Fruit fly (Drosophila melanogaster) whole organism, embryonic: ENCODE data around the gene CG7011.

Experiments
- B-H2 ChIP-seq: fragments of 200-800 bp; sonication (Bioruptor generic); optimal IDR thresholded peaks from 2 replicates; lab custom pipeline; 2018; ENCODE audit warnings: missing biosample characterization, mild to moderate bottlenecking, missing genetic modification characterization
- CG10274 ChIP-seq: fragments of 200-800 bp; sonication (Bioruptor generic); optimal IDR thresholded peaks from 3 replicates; lab custom pipeline; 2017; ENCODE audit warnings: missing biosample characterization, mild to moderate bottlenecking, missing genetic modification characterization
- CG10654 ChIP-seq: fragments of 200-800 bp; sonication (Bioruptor generic); optimal IDR thresholded peaks from 2 replicates; lab custom pipeline; 2016; ENCODE audit warnings: missing biosample characterization, missing genetic modification characterization
- CG11560 ChIP-seq: fragments of 200-800 bp; sonication (Bioruptor generic); IDR thresholded peaks from 3 replicates; pipeline ENCODE4 v1.3.6; 2022; ENCODE audit warnings: missing biosample characterization, missing genetic modification characterization
- CG12219 ChIP-seq: fragments of 200-800 bp; sonication (Bioruptor generic); optimal IDR thresholded peaks from 3 replicates; lab custom pipeline; 2018; ENCODE audit warnings: missing biosample characterization, mild to moderate bottlenecking, missing genetic modification characterization
- CG15011 ChIP-seq: fragments of 200-800 bp; sonication (Bioruptor generic); optimal IDR thresholded peaks from 3 replicates; lab custom pipeline; 2018; ENCODE audit warnings: missing biosample characterization, mild to moderate bottlenecking, missing genetic modification characterization
- CG16863 ChIP-seq: fragments of 200-800 bp; sonication (Bioruptor generic); optimal IDR thresholded peaks from 3 replicates; lab custom pipeline; 2016; ENCODE audit warnings: missing biosample characterization, missing genetic modification characterization
- CG17186 ChIP-seq: fragments of 200-800 bp; sonication (Bioruptor generic); optimal IDR thresholded peaks from 3 replicates; lab custom pipeline; 2017; ENCODE audit warnings: missing biosample characterization, missing genetic modification reagents, missing genetic modification characterization
- CG2889 ChIP-seq: fragments of 200-800 bp; sonication (Bioruptor generic); IDR thresholded peaks from 3 replicates; pipeline ENCODE4 v1.3.6; 2022; ENCODE audit warnings: missing biosample characterization, missing genetic modification characterization
- CG31441 ChIP-seq: fragments of 200-800 bp; sonication (Bioruptor generic); IDR thresholded peaks from 2 replicates; pipeline ENCODE4 v1.3.6; 2022; ENCODE audit warnings: missing biosample characterization, missing genetic modification characterization
- CG32772 ChIP-seq: fragments of 200-800 bp; sonication (Bioruptor generic); IDR thresholded peaks from 2 replicates; pipeline ENCODE4 v1.3.6; 2022; ENCODE audit warnings: missing biosample characterization, missing genetic modification characterization
- CG3838 ChIP-seq: fragments of 200-800 bp; sonication (Bioruptor generic); optimal IDR thresholded peaks from 3 replicates; lab custom pipeline; 2016; ENCODE audit warnings: missing biosample characterization, missing genetic modification characterization
- CG3847 ChIP-seq: fragments of 200-800 bp; sonication (Bioruptor generic); IDR thresholded peaks from 2 replicates; pipeline ENCODE4 v1.3.6; 2022; ENCODE audit warnings: missing biosample characterization, missing genetic modification characterization
- CG3995 ChIP-seq: fragments of 200-800 bp; sonication (Bioruptor generic); optimal IDR thresholded peaks from 3 replicates; lab custom pipeline; 2016; ENCODE audit warnings: missing biosample characterization, missing genetic modification characterization
- CG4282 ChIP-seq: fragments of 200-800 bp; sonication (Bioruptor generic); optimal IDR thresholded peaks from 2 replicates; lab custom pipeline; 2016; ENCODE audit warnings: missing biosample characterization, missing genetic modification characterization
- CG4360 ChIP-seq: fragments of 200-800 bp; sonication (Bioruptor generic); IDR thresholded peaks from 2 replicates; pipeline ENCODE4 v1.3.6; 2022; ENCODE audit warnings: missing biosample characterization, missing genetic modification characterization
- CG6654 ChIP-seq: fragments of 200-800 bp; sonication (Bioruptor generic); optimal IDR thresholded peaks from 2 replicates; lab custom pipeline; 2017; ENCODE audit warnings: missing biosample characterization, mild to moderate bottlenecking, missing genetic modification characterization
- CG7271 ChIP-seq: fragments of 200-800 bp; sonication (Bioruptor generic); optimal IDR thresholded peaks from 2 replicates; lab custom pipeline; 2018; ENCODE audit warnings: missing biosample characterization, mild to moderate bottlenecking, missing genetic modification characterization, moderate library complexity
- CG7556 ChIP-seq: fragments of 200-800 bp; sonication (Bioruptor generic); optimal IDR thresholded peaks from 2 replicates; lab custom pipeline; 2017; ENCODE audit warnings: missing biosample characterization, mild to moderate bottlenecking, missing genetic modification characterization
- CG8388 ChIP-seq: fragments of 200-800 bp; sonication (Bioruptor generic); optimal IDR thresholded peaks from 2 replicates; lab custom pipeline; 2019; ENCODE audit warnings: missing biosample characterization, mild to moderate bottlenecking, missing genetic modification characterization, moderate library complexity
- CG9727 ChIP-seq: fragments of 200-800 bp; sonication (Bioruptor generic); optimal IDR thresholded peaks from 3 replicates; lab custom pipeline; 2017; ENCODE audit warnings: missing biosample characterization, mild to moderate bottlenecking, missing genetic modification characterization
- Chrac-16 ChIP-seq: fragments of 200-800 bp; sonication (Bioruptor generic); optimal IDR thresholded peaks from 3 replicates; lab custom pipeline; 2016; ENCODE audit warnings: missing biosample characterization, missing genetic modification characterization
- D ChIP-seq, 2 experiments: fragments of 200-800 bp in 1 of 2; fragments of >200 bp in 1 of 2; sonication (Bioruptor generic) in 1 of 2; optimal IDR thresholded peaks; 2 replicates in 1 of 2; 3 replicates in 1 of 2; lab custom pipeline; 2017; ENCODE audit warnings: mild to moderate bottlenecking in 1 of 2, missing biosample characterization in 1 of 2, missing genetic modification characterization in 1 of 2, missing genetic modification reagents in 1 of 2
- Dll ChIP-seq: fragments of 200-800 bp; sonication (Bioruptor generic); IDR thresholded peaks from 4 replicates; pipeline ENCODE4 v1.3.6; 2022; ENCODE audit warnings: missing biosample characterization, missing genetic modification characterization; ENCODE audit not compliant: partially characterized antibody
- H15 ChIP-seq: fragments of 200-800 bp; sonication (Bioruptor generic); IDR thresholded peaks from 3 replicates; pipeline ENCODE4 v1.3.6; 2022; ENCODE audit warnings: missing biosample characterization, missing genetic modification characterization
- H2.0 ChIP-seq: fragments of 200-800 bp; sonication (Bioruptor generic); IDR thresholded peaks from 2 replicates; pipeline ENCODE4 v1.3.6; 2022; ENCODE audit warnings: missing biosample characterization, missing genetic modification characterization
- Jarid2 ChIP-seq: fragments of 200-800 bp; sonication (Bioruptor generic); optimal IDR thresholded peaks from 3 replicates; lab custom pipeline; 2017; ENCODE audit warnings: mild to moderate bottlenecking, missing biosample characterization, missing genetic modification reagents, missing genetic modification characterization
- Max ChIP-seq: fragments of 200-800 bp; sonication (Bioruptor generic); optimal IDR thresholded peaks from 2 replicates; lab custom pipeline; 2016; ENCODE audit warnings: missing biosample characterization, mild to moderate bottlenecking, missing genetic modification characterization
- Meics ChIP-seq: fragments of 200-800 bp; sonication (Bioruptor generic); optimal IDR thresholded peaks from 2 replicates; lab custom pipeline; 2017; ENCODE audit warnings: missing biosample characterization, mild to moderate bottlenecking, missing genetic modification characterization
- Mrtf ChIP-seq: fragments of 200-800 bp; sonication (Bioruptor generic); IDR thresholded peaks from 3 replicates; pipeline ENCODE4 v1.3.6; 2022; ENCODE audit warnings: missing biosample characterization, missing genetic modification characterization
- NC2α ChIP-seq: fragments of 200-800 bp; sonication (Bioruptor generic); optimal IDR thresholded peaks from 2 replicates; lab custom pipeline; 2016; ENCODE audit warnings: missing biosample characterization, missing genetic modification characterization
- Nf-YB ChIP-seq: fragments of 200-800 bp; sonication (Bioruptor generic); optimal IDR thresholded peaks from 3 replicates; lab custom pipeline; 2019; ENCODE audit warnings: missing biosample characterization, mild to moderate bottlenecking, missing genetic modification characterization, moderate library complexity
- Poxn ChIP-seq: fragments of 200-800 bp; sonication (Bioruptor generic); IDR thresholded peaks from 2 replicates; pipeline ENCODE4 v1.3.6; 2022; ENCODE audit warnings: missing biosample characterization, missing genetic modification characterization
- Usf ChIP-seq: fragments of 200-800 bp; sonication (Bioruptor generic); optimal IDR thresholded peaks from 2 replicates; lab custom pipeline; 2017; ENCODE audit warnings: missing genotype, missing biosample characterization, missing genetic modification characterization
- bcd ChIP-seq: fragments of 200-800 bp; sonication (Bioruptor generic); optimal IDR thresholded peaks from 2 replicates; lab custom pipeline; 2017; ENCODE audit warnings: missing biosample characterization, mild to moderate bottlenecking, missing genetic modification characterization
- bowl ChIP-seq: fragments of 200-800 bp; sonication (Bioruptor generic); IDR thresholded peaks from 2 replicates; pipeline ENCODE4 v1.3.6; 2022; ENCODE audit warnings: missing biosample characterization, missing genetic modification characterization
- cad ChIP-seq: fragments of >200 bp; optimal IDR thresholded peaks from 2 replicates; lab custom pipeline; 2017; ENCODE audit warnings: missing biosample characterization, missing genetic modification characterization
- ci ChIP-seq: fragments of 200-800 bp; sonication (Bioruptor generic); IDR thresholded peaks from 3 replicates; pipeline ENCODE4 v1.3.6; 2022; ENCODE audit warnings: missing biosample characterization, missing genetic modification characterization
- dimm ChIP-seq: fragments of 200-800 bp; sonication (Bioruptor generic); IDR thresholded peaks from 2 replicates; pipeline ENCODE4 v1.3.6; 2022; ENCODE audit warnings: missing biosample characterization, missing genetic modification characterization
- dysf ChIP-seq: fragments of 200-800 bp; sonication (Bioruptor generic); IDR thresholded peaks from 3 replicates; pipeline ENCODE4 v1.3.6; 2022; ENCODE audit warnings: missing biosample characterization, missing genetic modification characterization
- esg ChIP-seq: fragments of 200-800 bp; sonication (Bioruptor generic); conservative IDR thresholded peaks from 2 replicates; pipeline ENCODE4 v1.3.6; 2022; ENCODE audit warnings: missing biosample characterization, missing genetic modification characterization
- hkb ChIP-seq, 2 experiments: fragments of 200-800 bp in 1 of 2; fragments of >200 bp in 1 of 2; sonication (Bioruptor generic) in 1 of 2; IDR thresholded peaks in 1 of 2; optimal IDR thresholded peaks in 1 of 2; 2 replicates each; pipeline versions ENCODE4 v1.3.6 to Lab custom; 2017 to 2022; ENCODE audit warnings: missing biosample characterization in 1 of 2, missing genetic modification characterization in 1 of 2
- kah ChIP-seq: fragments of 200-800 bp; sonication (Bioruptor generic); optimal IDR thresholded peaks from 2 replicates; lab custom pipeline; 2018; ENCODE audit warnings: missing biosample characterization, mild to moderate bottlenecking, missing genetic modification characterization
- repo ChIP-seq: fragments of 200-800 bp; sonication (Bioruptor generic); optimal IDR thresholded peaks from 2 replicates; lab custom pipeline; 2016; ENCODE audit warnings: missing biosample characterization, missing genetic modification characterization
- salm ChIP-seq: fragments of 200-800 bp; sonication (Bioruptor generic); optimal IDR thresholded peaks from 2 replicates; lab custom pipeline; 2018; ENCODE audit warnings: missing biosample characterization, mild to moderate bottlenecking, missing genetic modification characterization
- so ChIP-seq: fragments of 200-800 bp; sonication (Bioruptor generic); IDR thresholded peaks from 3 replicates; pipeline ENCODE4 v1.3.6; 2022; ENCODE audit warnings: missing biosample characterization, missing genetic modification characterization
- stwl ChIP-seq: fragments of 200-800 bp; sonication (Bioruptor generic); optimal IDR thresholded peaks from 3 replicates; lab custom pipeline; 2018; ENCODE audit warnings: missing biosample characterization, mild to moderate bottlenecking, missing genetic modification characterization, moderate library complexity
- zf30C ChIP-seq: fragments of 200-800 bp; sonication (Bioruptor generic); optimal IDR thresholded peaks from 3 replicates; lab custom pipeline; 2018; ENCODE audit warnings: missing biosample characterization, mild to moderate bottlenecking, missing genetic modification characterization

Gene CG7011

DNA sequence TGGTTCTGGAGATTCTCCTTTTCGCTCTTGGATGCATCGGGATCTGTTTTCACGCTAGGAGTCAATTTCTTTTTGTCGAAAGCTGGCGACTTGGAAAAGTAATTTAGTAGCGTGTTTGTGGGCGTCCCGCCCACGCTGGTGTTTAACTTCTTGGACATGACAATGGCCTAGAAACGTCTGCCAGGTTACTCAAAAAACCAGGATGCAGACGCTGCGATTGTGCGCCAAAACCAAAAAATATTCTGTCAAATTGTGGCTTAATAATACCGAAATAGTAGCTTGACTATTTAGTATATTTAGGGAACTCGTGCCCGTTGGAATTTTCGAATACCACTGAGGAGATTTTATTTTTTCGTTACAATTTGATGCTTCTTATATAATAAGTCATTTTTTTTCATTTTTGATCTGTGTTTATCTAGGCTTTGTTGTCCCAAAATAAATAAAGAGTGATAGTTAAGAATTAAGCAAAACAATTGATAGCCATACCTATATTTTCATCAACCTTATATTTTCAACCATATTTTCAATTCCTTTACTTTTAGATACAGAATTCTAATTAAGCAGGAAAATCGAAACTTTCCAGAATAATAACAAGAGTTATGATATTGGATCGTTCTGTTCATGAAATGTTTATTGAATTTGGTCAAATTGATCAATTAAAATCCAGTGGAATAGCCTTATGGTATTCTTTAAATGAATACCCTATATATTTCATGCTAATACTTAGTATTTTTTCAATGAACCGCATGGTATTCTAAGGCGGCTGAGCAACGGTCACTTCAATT lies 4.9 kb downstream of the CG7011 start, which contains the start of the genes Msh6 and Prp31 (continued):
- peak; percentile 7 for TF ChIP-seq kah
- TF ChIP-seq CG8388 (GFP tag; lab: Kevin White, UChicago): peak; percentile 38
- peak; percentile 27; the same call in 1 of the 3 replicates for TF ChIP-seq H15 (GFP tag; lab: Robert Waterston, UW)
- peak; percentile 74 for TF ChIP-seq bcd (GFP tag; lab: Kevin White, UChicago)
- TF ChIP-seq dysf (GFP tag; lab: Robert Waterston, UW): peak; percentile 72; the same call in 2 of the 3 replicates
- TF ChIP-seq hkb (optimal IDR thresholded peaks at IDR 0.05; lab: Kevin White, UChicago): no peak
- no peak for TF ChIP-seq hkb (GFP tag; IDR thresholded peaks at IDR 0.05; lab: Robert Waterston, UW)
- 0 out of 3 replicates have a peak, but pooled peaks have one; percentile 35 for TF ChIP-seq CG2889 (GFP tag; lab: Robert Waterston, UW)
- peak; percentile 28 for TF ChIP-seq CG15011 (GFP tag; lab: Kevin White, UChicago)
- TF ChIP-seq CG7271 (tag; lab: Kevin White, UChicago): no peak
- no peak for TF ChIP-seq CG4282 (GFP tag; lab: Kevin White, UChicago)
- TF ChIP-seq Max (GFP tag; lab: Kevin White, UChicago): peak; percentile 43
- TF ChIP-seq so: 0 out of 3 replicates have a peak, but pooled peaks have one; percentile 47
- TF ChIP-seq Chrac-16 (GFP tag; lab: Kevin White, UChicago): peak; percentile 79
- TF ChIP-seq Usf (GFP tag; lab: Kevin White, UChicago): peak; percentile 65
- TF ChIP-seq Jarid2 (GFP tag; lab: Kevin White, UChicago): no peak
- TF ChIP-seq bowl (GFP tag; lab: Robert Waterston, UW): no peak
- TF ChIP-seq cad: no peak
- peak; percentile 44 for TF ChIP-seq CG6654
- TF ChIP-seq CG32772 (GFP tag; lab: Robert Waterston, UW): peak; percentile 40
- no peak for TF ChIP-seq CG3838 (GFP tag; lab: Kevin White, UChicago)
- TF ChIP-seq repo (GFP tag; lab: Kevin White, UChicago): no peak
- peak; percentile 48 for TF ChIP-seq Nf-YB (GFP tag; lab: Kevin White, UChicago)
- peak; percentile 75 for TF ChIP-seq CG9727 (GFP tag; lab: Kevin White, UChicago)
- TF ChIP-seq CG11560 (tag; lab: Robert Waterston, UW): no peak
- TF ChIP-seq ci (GFP tag; lab: Robert Waterston, UW): 0 out of 3 replicates have a peak, but pooled peaks have one; percentile 46
- TF ChIP-seq CG10274: no peak
- peak; percentile 79 for TF ChIP-seq esg
- 0 out of 3 replicates have a peak, but pooled peaks have one; percentile 20 for TF ChIP-seq Mrtf
- TF ChIP-seq CG3995: peak; percentile 37
- peak; percentile 37 for TF ChIP-seq CG7556 (GFP tag; lab: Kevin White, UChicago)
- TF ChIP-seq CG12219 (GFP tag; lab: Kevin White, UChicago): no peak
- peak; percentile 52 for TF ChIP-seq CG10654 (GFP tag; lab: Kevin White, UChicago)
- peak; percentile 13 for TF ChIP-seq NC2α (GFP tag; lab: Kevin White, UChicago)
- TF ChIP-seq CG17186 (GFP tag; lab: Kevin White, UChicago): peak; percentile 3
- TF ChIP-seq CG3847 (GFP tag; lab: Robert Waterston, UW): peak; percentile 37; the same call in 1 of the 2 replicates
- 0 out of 2 replicates have a peak, but pooled peaks have one; percentile 32 for TF ChIP-seq H2.0 (GFP tag; lab: Robert Waterston, UW)
- no peak for TF ChIP-seq salm
- TF ChIP-seq Meics (GFP tag; lab: Kevin White, UChicago): peak; percentile 91
- peak; percentile 49 for TF ChIP-seq B-H2 (GFP tag; lab: Kevin White, UChicago)
- TF ChIP-seq Dll (GFP tag; lab: Robert Waterston, UW): no peak
- peak; percentile 47; the same call in 1 of the 2 replicates for TF ChIP-seq dimm
- TF ChIP-seq stwl (tag; lab: Kevin White, UChicago): peak; percentile 38
- TF ChIP-seq D (optimal IDR thresholded peaks at IDR 0.05; lab: Kevin White, UChicago): no peak
- peak; percentile 9 for TF ChIP-seq D (GFP tag; optimal IDR thresholded peaks at IDR 0.05; lab: Kevin White, UChicago)
- TF ChIP-seq zf30C (GFP tag; lab: Kevin White, UChicago): no peak
- TF ChIP-seq CG4360: no peak
- TF ChIP-seq CG16863 (GFP tag; lab: Kevin White, UChicago): peak; percentile 56
- TF ChIP-seq CG31441 (GFP tag; lab: Robert Waterston, UW): peak; percentile 59; the same call in 1 of the 2 replicates
- no peak for TF ChIP-seq Poxn (GFP tag; lab: Robert Waterston, UW)
